Worm (Caenorhabditis elegans): ENCODE results near the gene ZC239.3.
"Not testable (repeated sequence)": the region's sequence is repeated elsewhere in the genome, so short reads cannot be mapped to it uniquely, and the experiment has no call there.

DNA sequence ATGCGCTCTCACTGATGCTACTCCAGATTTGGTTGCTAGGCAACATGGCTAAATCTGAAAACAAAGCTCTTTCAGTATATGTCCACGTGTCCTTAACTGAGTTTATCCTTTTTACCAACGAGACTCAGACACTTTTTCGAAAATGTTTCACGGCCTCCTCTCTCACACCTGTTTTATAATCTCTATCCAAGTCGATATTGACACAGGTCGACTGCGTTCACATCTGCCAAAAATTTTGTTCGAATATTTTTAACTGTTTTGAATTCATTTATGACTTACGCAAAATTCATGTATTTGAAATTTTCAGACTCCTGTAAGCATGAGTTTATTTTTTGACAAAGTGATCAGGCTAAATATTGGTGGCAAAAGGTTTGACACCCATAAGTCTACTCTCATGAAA lies at the start of gene ZC239.3:
- TF ChIP-seq lin-15B (tag; optimal IDR thresholded peaks at IDR 0.05); aly-2 (tag; optimal IDR thresholded peaks at IDR 0.05); zfp-3 (GFP tag; conservative IDR thresholded peaks at IDR 0.05); ceh-82 (tag; optimal IDR thresholded peaks at IDR 0.05); ztf-11 (tag; optimal IDR thresholded peaks at IDR 0.05); unc-39 (tag; optimal IDR thresholded peaks at IDR 0.05); rbr-2 (tag; optimal IDR thresholded peaks at IDR 0.05); Y48G9A.11 (GFP tag; IDR thresholded peaks at IDR 0.05); Y75B8A.6 (GFP tag; IDR thresholded peaks at IDR 0.05); lsy-2 (tag; optimal IDR thresholded peaks at IDR 0.05); pqm-1 (tag; optimal IDR thresholded peaks at IDR 0.05); nhr-77 (tag; optimal IDR thresholded peaks at IDR 0.05): not testable (repeated sequence)

All from whole organism, L4 larva.